Fruit fly (Drosophila melanogaster) whole organism, prepupa: ENCODE results near the gene Atac1.
A peak's percentile ranks its signal among the peaks of the same experiment; 100 is the strongest.

ENCODE experiments used
- CG10631 ChIP-seq: fragments of 200-800 bp; sonication (Bioruptor generic); optimal IDR thresholded peaks from 2 replicates; lab custom pipeline; 2016; ENCODE audit warnings: missing biosample characterization, missing genetic modification characterization
- CG11294 ChIP-seq: fragments of 200-800 bp; sonication (Bioruptor generic); IDR thresholded peaks from 2 replicates; pipeline ENCODE4 v1.3.6; 2022; ENCODE audit warnings: missing biosample characterization, missing genetic modification characterization
- CG11762 ChIP-seq: fragments of 200-800 bp; sonication (Bioruptor generic); optimal IDR thresholded peaks from 3 replicates; lab custom pipeline; 2016; ENCODE audit warnings: missing biosample characterization, missing genetic modification characterization; ENCODE audit not compliant: insufficient read depth
- CG11902 ChIP-seq: fragments of 200-800 bp; sonication (Bioruptor generic); optimal IDR thresholded peaks from 3 replicates; lab custom pipeline; 2016; ENCODE audit warnings: missing biosample characterization, missing genetic modification characterization
- CG15336 ChIP-seq: fragments of 200-800 bp; sonication (Bioruptor generic); IDR thresholded peaks from 2 replicates; pipeline ENCODE4 v1.3.6; 2022; ENCODE audit warnings: missing biosample characterization, missing genetic modification characterization
- CG16779 ChIP-seq: fragments of 200-800 bp; sonication (Bioruptor generic); optimal IDR thresholded peaks from 3 replicates; lab custom pipeline; 2017; ENCODE audit warnings: missing biosample characterization, mild to moderate bottlenecking, missing genetic modification characterization
- CG31627 ChIP-seq: fragments of 200-800 bp; sonication (Bioruptor generic); optimal IDR thresholded peaks from 3 replicates; lab custom pipeline; 2016; ENCODE audit warnings: missing biosample characterization, missing genetic modification characterization
- CG32006 ChIP-seq: fragments of 200-800 bp; sonication (Bioruptor generic); optimal IDR thresholded peaks from 3 replicates; lab custom pipeline; 2017; ENCODE audit warnings: missing biosample characterization, mild to moderate bottlenecking, missing genetic modification characterization
- CG34406 ChIP-seq: fragments of 200-800 bp; sonication (Bioruptor generic); optimal IDR thresholded peaks from 3 replicates; lab custom pipeline; 2016; ENCODE audit warnings: missing biosample characterization, missing genetic modification characterization
- CG3919 ChIP-seq: fragments of 200-800 bp; sonication (Bioruptor generic); optimal IDR thresholded peaks from 3 replicates; lab custom pipeline; 2016; ENCODE audit warnings: missing biosample characterization, missing genetic modification characterization
- CG4318 ChIP-seq: fragments of 200-800 bp; sonication (Bioruptor generic); optimal IDR thresholded peaks from 3 replicates; lab custom pipeline; 2017; ENCODE audit warnings: missing biosample characterization, mild to moderate bottlenecking, missing genetic modification characterization
- CG6276 ChIP-seq: fragments of 200-800 bp; sonication (Bioruptor generic); optimal IDR thresholded peaks from 2 replicates; lab custom pipeline; 2017; ENCODE audit warnings: missing biosample characterization, mild to moderate bottlenecking, missing genetic modification characterization
- CG6792 ChIP-seq: fragments of 200-800 bp; sonication (Bioruptor generic); optimal IDR thresholded peaks from 3 replicates; lab custom pipeline; 2016; ENCODE audit warnings: missing biosample characterization, missing genetic modification characterization
- CG6808 ChIP-seq: fragments of 200-800 bp; sonication (Bioruptor generic); optimal IDR thresholded peaks from 3 replicates; lab custom pipeline; 2017; ENCODE audit warnings: missing biosample characterization, missing genetic modification characterization, mild to moderate bottlenecking, moderate library complexity, missing genetic modification reagents
- CG6854 ChIP-seq: fragments of 200-800 bp; sonication (Bioruptor generic); optimal IDR thresholded peaks from 2 replicates; lab custom pipeline; 2017; ENCODE audit warnings: missing biosample characterization, mild to moderate bottlenecking, missing genetic modification characterization
- CG7368 ChIP-seq: fragments of 200-800 bp; sonication (Bioruptor generic); optimal IDR thresholded peaks from 3 replicates; lab custom pipeline; 2016; ENCODE audit warnings: missing biosample characterization, missing genetic modification characterization
- CG8119 ChIP-seq: fragments of 200-800 bp; sonication (Bioruptor generic); IDR thresholded peaks from 3 replicates; pipeline ENCODE4 v1.3.6; 2022; ENCODE audit warnings: missing biosample characterization, missing genetic modification characterization
- CG8319 ChIP-seq: fragments of 200-800 bp; sonication (Bioruptor generic); optimal IDR thresholded peaks from 3 replicates; lab custom pipeline; 2016; ENCODE audit warnings: missing biosample characterization, missing genetic modification characterization
- CG8632 ChIP-seq: fragments of 200-800 bp; sonication (Bioruptor generic); optimal IDR thresholded peaks from 3 replicates; lab custom pipeline; 2016; ENCODE audit warnings: missing biosample characterization, missing genetic modification characterization
- CG9139 ChIP-seq: fragments of 200-800 bp; sonication (Bioruptor generic); optimal IDR thresholded peaks from 3 replicates; lab custom pipeline; 2017; ENCODE audit warnings: missing biosample characterization, mild to moderate bottlenecking, missing genetic modification characterization
- Eip75B ChIP-seq: fragments of 200-800 bp; sonication (Bioruptor generic); optimal IDR thresholded peaks from 3 replicates; lab custom pipeline; 2016; ENCODE audit warnings: missing biosample characterization, missing genetic modification characterization
- Eip93F ChIP-seq: fragments of 200-800 bp; sonication (Bioruptor generic); optimal IDR thresholded peaks from 2 replicates; lab custom pipeline; 2016; ENCODE audit warnings: missing biosample characterization, mild to moderate bottlenecking, missing genetic modification characterization
- Ets21C ChIP-seq: fragments of 200-800 bp; sonication (Bioruptor generic); optimal IDR thresholded peaks from 3 replicates; lab custom pipeline; 2016; ENCODE audit warnings: missing biosample characterization, missing genetic modification characterization
- Ets96B ChIP-seq: fragments of 200-800 bp; optimal IDR thresholded peaks from 2 replicates; lab custom pipeline; 2019; ENCODE audit warnings: missing biosample characterization, mild to moderate bottlenecking, missing genetic modification characterization, moderate library complexity
- Gug ChIP-seq: fragments of 200-800 bp; sonication (Bioruptor generic); IDR thresholded peaks from 2 replicates; pipeline ENCODE4 v1.3.6; 2022; ENCODE audit warnings: missing biosample characterization, missing genetic modification characterization
- Hr39 ChIP-seq: fragments of 200-800 bp; sonication (Bioruptor generic); optimal IDR thresholded peaks from 2 replicates; lab custom pipeline; 2016; ENCODE audit warnings: missing biosample characterization, missing genetic modification characterization
- Lpt ChIP-seq: fragments of 200-800 bp; sonication (Bioruptor generic); optimal IDR thresholded peaks from 3 replicates; lab custom pipeline; 2016; ENCODE audit warnings: missing biosample characterization, missing genetic modification characterization
- Met ChIP-seq: fragments of 200-800 bp; sonication (Bioruptor generic); optimal IDR thresholded peaks from 3 replicates; lab custom pipeline; 2016; ENCODE audit warnings: missing biosample characterization, missing genetic modification characterization
- Sox102F ChIP-seq: fragments of 200-800 bp; sonication (Bioruptor generic); optimal IDR thresholded peaks from 2 replicates; lab custom pipeline; 2016; ENCODE audit warnings: missing biosample characterization, mild to moderate bottlenecking, missing genetic modification characterization
- Sox14 ChIP-seq: fragments of 200-800 bp; sonication (Bioruptor generic); optimal IDR thresholded peaks from 3 replicates; lab custom pipeline; 2016; ENCODE audit warnings: missing biosample characterization, missing genetic modification characterization
- Sox15 ChIP-seq: fragments of 200-800 bp; sonication (Bioruptor generic); optimal IDR thresholded peaks from 3 replicates; lab custom pipeline; 2016; ENCODE audit warnings: missing biosample characterization, missing genetic modification characterization
- acj6 ChIP-seq: fragments of 200-800 bp; sonication (Bioruptor generic); optimal IDR thresholded peaks from 3 replicates; lab custom pipeline; 2016; ENCODE audit warnings: missing biosample characterization, missing genetic modification characterization
- cyc ChIP-seq: fragments of 200-800 bp; sonication (Bioruptor generic); optimal IDR thresholded peaks from 3 replicates; lab custom pipeline; 2016; ENCODE audit warnings: missing biosample characterization, missing genetic modification characterization
- dac ChIP-seq: fragments of 200-800 bp; sonication (Bioruptor generic); optimal IDR thresholded peaks from 2 replicates; lab custom pipeline; 2017; ENCODE audit warnings: missing biosample characterization, mild to moderate bottlenecking, missing genetic modification characterization
- dsx ChIP-seq: fragments of 200-800 bp; optimal IDR thresholded peaks from 3 replicates; lab custom pipeline; 2019; ENCODE audit warnings: missing biosample characterization, mild to moderate bottlenecking, missing genetic modification characterization, moderate library complexity; ENCODE audit not compliant: poor library complexity, severe bottlenecking
- eg ChIP-seq: fragments of 200-800 bp; sonication (Bioruptor generic); IDR thresholded peaks from 3 replicates; pipeline ENCODE4 v1.3.6; 2022; ENCODE audit warnings: missing biosample characterization, missing genetic modification characterization
- esn ChIP-seq: fragments of 200-800 bp; sonication (Bioruptor generic); optimal IDR thresholded peaks from 2 replicates; lab custom pipeline; 2016; ENCODE audit warnings: missing biosample characterization, mild to moderate bottlenecking, missing genetic modification characterization, moderate library complexity
- fd59A ChIP-seq: fragments of 200-800 bp; sonication (Bioruptor generic); optimal IDR thresholded peaks from 2 replicates; lab custom pipeline; 2017; ENCODE audit warnings: missing biosample characterization, mild to moderate bottlenecking, missing genetic modification characterization, missing genetic modification reagents
- fd85E ChIP-seq: fragments of 200-800 bp; sonication (Bioruptor generic); optimal IDR thresholded peaks from 3 replicates; lab custom pipeline; 2016; ENCODE audit warnings: missing biosample characterization, missing genetic modification characterization
- lz ChIP-seq: fragments of 200-800 bp; sonication (Bioruptor generic); optimal IDR thresholded peaks from 3 replicates; lab custom pipeline; 2016; ENCODE audit warnings: missing biosample characterization, missing genetic modification characterization
- pdm3 ChIP-seq: fragments of 200-800 bp; sonication (Bioruptor generic); optimal IDR thresholded peaks from 3 replicates; lab custom pipeline; 2016; ENCODE audit warnings: missing biosample characterization, missing genetic modification characterization
- salr ChIP-seq, 2 experiments: fragments of 200-800 bp; sonication (Bioruptor generic); optimal IDR thresholded peaks; 3 replicates each; lab custom pipeline; 2016 to 2018; ENCODE audit warnings: missing biosample characterization in 2 of 2, missing genetic modification characterization in 2 of 2, mild to moderate bottlenecking in 1 of 2
- spab ChIP-seq: fragments of 200-800 bp; sonication (Bioruptor generic); optimal IDR thresholded peaks from 2 replicates; lab custom pipeline; 2017; ENCODE audit warnings: missing biosample characterization, mild to moderate bottlenecking, missing genetic modification characterization, missing genetic modification reagents
- topi ChIP-seq: fragments of 200-800 bp; sonication (Bioruptor generic); optimal IDR thresholded peaks from 3 replicates; lab custom pipeline; 2016; ENCODE audit warnings: missing biosample characterization, missing genetic modification characterization
- vri ChIP-seq: fragments of 200-800 bp; sonication (Bioruptor generic); optimal IDR thresholded peaks from 3 replicates; lab custom pipeline; 2016; ENCODE audit warnings: missing biosample characterization, mild to moderate bottlenecking, missing genetic modification characterization

The Atac1 gene

dm6 chr2L:6991085-6991484 lies 31.0 kb upstream of the Atac1 start (continued):
- peak; percentile 76 for TF ChIP-seq Ets96B (tag; lab: Kevin White, UChicago)
- TF ChIP-seq CG8319 (GFP tag; lab: Kevin White, UChicago) = peak; percentile 33
- peak; percentile 33 for TF ChIP-seq CG8632 (GFP tag; lab: Kevin White, UChicago)
- TF ChIP-seq esn (GFP tag; lab: Kevin White, UChicago) = no peak
- TF ChIP-seq Sox15 = peak; percentile 20
- TF ChIP-seq dsx (GFP tag; lab: Kevin White, UChicago) = peak; percentile 64
- peak; percentile 78 for TF ChIP-seq CG15336

- TF ChIP-seq CG6276 (GFP tag; lab: Kevin White, UChicago) (no peak), lz (GFP tag; lab: Kevin White, UChicago) (no peak), CG32006 (GFP tag; lab: Kevin White, UChicago) (no peak), Hr39 (GFP tag; lab: Kevin White, UChicago) (no peak), cyc (GFP tag; lab: Kevin White, UChicago) (no peak), CG31627 (GFP tag; lab: Kevin White, UChicago) (no peak), CG11294 (no peak), Sox14 (no peak), CG11762 (no peak), Ets96B (tag; lab: Kevin White, UChicago) (no peak), Lpt (GFP tag; lab: Kevin White, UChicago) (no peak), CG15336 (no peak; the same call in 1 of the 2 replicates), Ets21C (GFP tag; lab: Kevin White, UChicago) (no peak), Eip93F (GFP tag; lab: Kevin White, UChicago) (no peak), eg (GFP tag; lab: Robert Waterston, UW) (no peak), CG34406 (no peak), fd85E (GFP tag; lab: Kevin White, UChicago) (no peak), Sox102F (no peak)
Observed at dm6 chr2L:6971597-6972036, 11.5 kb upstream of the Atac1 start, which contains the start of gene snRNP-U1-70K. Gene snRNP-U1-70K, minus strand, starts transcription at chr2L:6971737.

- TF ChIP-seq acj6 (GFP tag; lab: Kevin White, UChicago) (no peak), Sox15 (no peak), pdm3 (GFP tag; lab: Kevin White, UChicago) (no peak), fd59A (GFP tag; lab: Kevin White, UChicago) (no peak), salr (GFP tag; optimal IDR thresholded peaks at IDR 0.05; lab: Kevin White, UChicago) (no peak), CG6792 (GFP tag; lab: Kevin White, UChicago) (no peak), Met (GFP tag; lab: Kevin White, UChicago) (no peak), esn (GFP tag; lab: Kevin White, UChicago) (no peak)
Observed at dm6 chr2L:6970813-6971212, 10.7 kb upstream of the Atac1 start.

- TF ChIP-seq Ets21C (GFP tag; lab: Kevin White, UChicago) = peak; percentile 38
- no peak for TF ChIP-seq CG6808 (GFP tag; lab: Kevin White, UChicago)
- no peak for TF ChIP-seq spab (GFP tag; lab: Kevin White, UChicago)
- TF ChIP-seq CG6854 (GFP tag; lab: Kevin White, UChicago) = peak; percentile 42
- TF ChIP-seq eg (GFP tag; lab: Robert Waterston, UW) = peak; percentile 56; the same call in 2 of the 3 replicates
- no peak for TF ChIP-seq CG11762
- peak; percentile 37 for TF ChIP-seq Eip75B (GFP tag; lab: Kevin White, UChicago)
- peak; percentile 69 for TF ChIP-seq topi
- TF ChIP-seq fd85E (GFP tag; lab: Kevin White, UChicago) = no peak
- TF ChIP-seq CG16779 (tag; lab: Kevin White, UChicago) = no peak
- no peak for TF ChIP-seq CG4318 (GFP tag; lab: Kevin White, UChicago)
- no peak for TF ChIP-seq CG9139 (GFP tag; lab: Kevin White, UChicago)
- no peak; the same call in 2 of the 3 replicates for TF ChIP-seq CG8119 (GFP tag; lab: Robert Waterston, UW)
- no peak for TF ChIP-seq pdm3 (GFP tag; lab: Kevin White, UChicago)
- peak; percentile 73 for TF ChIP-seq CG3919 (GFP tag; lab: Kevin White, UChicago)
- no peak for TF ChIP-seq fd59A (GFP tag; lab: Kevin White, UChicago)
- no peak for TF ChIP-seq Sox15
- no peak for TF ChIP-seq CG11902 (GFP tag; lab: Kevin White, UChicago)
- no peak for TF ChIP-seq dac
- no peak for TF ChIP-seq vri (GFP tag; lab: Kevin White, UChicago)
- TF ChIP-seq CG10631 (GFP tag; lab: Kevin White, UChicago) = peak; percentile 29
- TF ChIP-seq Gug (GFP tag; lab: Robert Waterston, UW) = no peak
- TF ChIP-seq salr (GFP tag; optimal IDR thresholded peaks at IDR 0.05; lab: Kevin White, UChicago) = no peak
- TF ChIP-seq CG31627 (GFP tag; lab: Kevin White, UChicago) = peak; percentile 53
- no peak for TF ChIP-seq CG7368
- peak; percentile 44 for TF ChIP-seq Ets96B (tag; lab: Kevin White, UChicago)
Observed at dm6 chr2L:6968013-6968517, 7.9 kb upstream of the Atac1 start.
